Worm (Caenorhabditis elegans) whole organism, L4 larva: ENCODE data around the gene sna-1.

Source experiments
- ctbp-1 ChIP-seq: fragments of 200-800 bp; sonication (Bioruptor generic); IDR thresholded peaks from 2 replicates; pipeline ENCODE4 v1.3.6; 2022; ENCODE audit warnings: missing genetic modification reagents, missing genetic modification characterization, missing compliant biosample characterization
- nhr-237 ChIP-seq: sonication (generic microtip); optimal IDR thresholded peaks from 2 replicates; lab custom pipeline; 2017; ENCODE audit warnings: missing biosample characterization, missing genetic modification characterization
- nhr-77 ChIP-seq: fragments of 150-350 bp; optimal IDR thresholded peaks from 2 replicates; lab custom pipeline; 2014; ENCODE audit warnings: missing biosample characterization, missing genetic modification characterization
- zip-2 ChIP-seq: fragments of 150-350 bp; optimal IDR thresholded peaks from 2 replicates; lab custom pipeline; 2014; ENCODE audit warnings: missing biosample characterization, missing genetic modification characterization

DNA sequence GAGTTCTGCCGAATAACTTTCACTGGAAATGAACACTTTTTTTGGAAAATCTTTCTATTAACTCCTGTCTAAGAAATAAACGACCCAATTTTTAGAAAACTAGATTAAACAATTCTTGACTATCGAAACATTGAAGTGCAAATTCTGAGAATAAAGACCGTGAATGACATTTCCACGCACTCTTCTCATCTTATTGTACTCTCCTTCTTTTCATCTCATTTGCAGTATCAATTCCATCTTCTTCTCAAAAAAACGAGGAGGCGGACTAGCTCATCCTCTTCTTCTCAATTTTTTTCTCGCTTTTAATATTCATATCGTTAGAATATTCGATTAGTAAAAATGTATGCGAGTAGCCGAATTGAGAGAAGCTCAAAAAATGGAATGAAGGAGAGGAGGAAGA is 48.8 kb downstream of the sna-1 start:
- no peak for TF ChIP-seq nhr-77
- TF ChIP-seq ctbp-1 (GFP tag; lab: Robert Waterston, UW): no peak
- no peak for TF ChIP-seq zip-2
- no peak for TF ChIP-seq nhr-237 (tag; lab: Kevin White, UChicago)
